Worm (Caenorhabditis elegans): Measurements from ENCODE around the gene ZK632.4.

The ZK632.4 gene

ce11 chrIII:9793592-9794417, 13.4 kb downstream of the ZK632.4 start, which contains the start of the genes R10E11.9 and mcm-6 (continued):
- no peak for TF ChIP-seq ztf-6 (GFP tag; IDR thresholded peaks at IDR 0.05)
- TF ChIP-seq nhr-80 (tag; optimal IDR thresholded peaks at IDR 0.05) = no peak
- TF ChIP-seq attf-3 (GFP tag; conservative IDR thresholded peaks at IDR 0.05) = no peak
- no peak for TF ChIP-seq ztf-25 (GFP tag; IDR thresholded peaks at IDR 0.05)
- TF ChIP-seq Y79H2A.3 (GFP tag; conservative IDR thresholded peaks at IDR 0.05) = 0 out of 2 replicates have a peak, but pooled peaks have one; percentile 6
- no peak for TF ChIP-seq lag-1 (GFP tag; IDR thresholded peaks at IDR 0.05)
- TF ChIP-seq lsy-27 (tag; optimal IDR thresholded peaks at IDR 0.05; ENCODE audit: borderline replicate concordance, insufficient read depth) = no peak
- no peak for TF ChIP-seq pha-4 (tag; optimal IDR thresholded peaks at IDR 0.05)
- no peak for TF ChIP-seq lin-26 (GFP tag; IDR thresholded peaks at IDR 0.05)
- TF ChIP-seq nfya-1 (tag; optimal IDR thresholded peaks at IDR 0.05; ENCODE audit: borderline replicate concordance, insufficient read depth) = no peak
- no peak for TF ChIP-seq ceh-27 (GFP tag; optimal IDR thresholded peaks at IDR 0.05)
- no peak for TF ChIP-seq madf-10 (tag; optimal IDR thresholded peaks at IDR 0.05)
- TF ChIP-seq snpc-3.4 (tag; optimal IDR thresholded peaks at IDR 0.05) = peak; percentile 66
- TF ChIP-seq somi-1 (GFP tag; optimal IDR thresholded peaks at IDR 0.05) = no peak
- TF ChIP-seq akir-1 (GFP tag; optimal IDR thresholded peaks at IDR 0.05) = no peak
- no peak for TF ChIP-seq F57A8.1 (GFP tag; optimal IDR thresholded peaks at IDR 0.05)
- TF ChIP-seq hmg-20 (GFP tag; IDR thresholded peaks at IDR 0.05) = no peak
- TF ChIP-seq F10E7.11 (tag; optimal IDR thresholded peaks at IDR 0.05) = no peak
- no peak for TF ChIP-seq ztf-3 (GFP tag; optimal IDR thresholded peaks at IDR 0.05)
- no peak for TF ChIP-seq ekl-4 (GFP tag; IDR thresholded peaks at IDR 0.05)
- no peak for TF ChIP-seq nhr-179 (tag; optimal IDR thresholded peaks at IDR 0.05)
- TF ChIP-seq gei-17 (GFP tag; optimal IDR thresholded peaks at IDR 0.05) = no peak
- peak; percentile 72 for TF ChIP-seq ceh-91 (GFP tag; IDR thresholded peaks at IDR 0.05)
- TF ChIP-seq Y67H2A.10 (GFP tag; conservative IDR thresholded peaks at IDR 0.05) = no peak
- TF ChIP-seq dox-1 (GFP tag; IDR thresholded peaks at IDR 0.05) = peak; percentile 68
- no peak for TF ChIP-seq Y53F4B.3 (GFP tag; IDR thresholded peaks at IDR 0.05)
- TF ChIP-seq rec-8 (tag; optimal IDR thresholded peaks at IDR 0.05) = no peak
- TF ChIP-seq chd-7 (tag; optimal IDR thresholded peaks at IDR 0.05) = no peak
- TF ChIP-seq mcd-1 (GFP tag; IDR thresholded peaks at IDR 0.05) = peak; percentile 13; the same call in 1 of the 2 replicates
- no peak for TF ChIP-seq atf-7 (tag; optimal IDR thresholded peaks at IDR 0.05)
- TF ChIP-seq F55B11.4 (tag; optimal IDR thresholded peaks at IDR 0.05; ENCODE audit: borderline replicate concordance, insufficient read depth) = no peak
- no peak for TF ChIP-seq C06A6.2 (GFP tag; conservative IDR thresholded peaks at IDR 0.05)
- TF ChIP-seq K11D2.4 (GFP tag; IDR thresholded peaks at IDR 0.05) = no peak
- TF ChIP-seq zim-3 (tag; optimal IDR thresholded peaks at IDR 0.05) = no peak
- TF ChIP-seq D2030.7 (GFP tag; IDR thresholded peaks at IDR 0.05) = peak; percentile 55
- TF ChIP-seq let-526 (GFP tag; IDR thresholded peaks at IDR 0.05) = no peak
- peak; percentile 96 for TF ChIP-seq hmg-1.2 (GFP tag; IDR thresholded peaks at IDR 0.05)
- TF ChIP-seq tlf-1 (GFP tag; optimal IDR thresholded peaks at IDR 0.05) = peak; percentile 3
- no peak for TF ChIP-seq Y95B8A.8 (GFP tag; IDR thresholded peaks at IDR 0.05)
- TF ChIP-seq F33H1.4 (GFP tag; IDR thresholded peaks at IDR 0.05) = peak; percentile 86

Data from whole organism, young adult.